Fruit fly (Drosophila melanogaster) S2 (cell line): ENCODE measurements around the gene CG10237.

ENCODE experiments used
- CG8478 ChIP-seq: fragments of >200 bp; optimal IDR thresholded peaks from 2 replicates; lab custom pipeline; 2018
- CTCF ChIP-seq, 2 experiments: fragments of >200 bp; optimal IDR thresholded peaks; 2 replicates each; lab custom pipeline; 2018

dm6 chr2L:19424307-19424902 lies 18.1 kb downstream of the CG10237 start:
- TF ChIP-seq CTCF (optimal IDR thresholded peaks at IDR 0.05; lab: Kevin White, UChicago): no peak
- TF ChIP-seq CG8478 (lab: Kevin White, UChicago): no peak
